Worm (Caenorhabditis elegans) whole organism, late embryonic: ENCODE results near the gene F58B3.6.

Experiments used
- ama-1 ChIP-seq: fragments of 150-350 bp; optimal IDR thresholded peaks from 2 replicates; lab custom pipeline; 2014
- nhr-11 ChIP-seq: fragments of 150-350 bp; optimal IDR thresholded peaks from 2 replicates; lab custom pipeline; 2014; ENCODE audit warnings: missing biosample characterization, missing genetic modification characterization
- sox-2 ChIP-seq: fragments of 200-800 bp; sonication (Bioruptor generic); IDR thresholded peaks from 2 replicates; pipeline ENCODE4 v1.3.6; 2022; ENCODE audit warnings: missing genetic modification reagents, missing genetic modification characterization, missing compliant biosample characterization

ce11 chrIV:11676054-11676453, 39.6 kb downstream of the F58B3.6 start, which contains the start of gene inx-9:
- TF ChIP-seq ama-1 (lab: Kevin White, UChicago) (no peak), nhr-11 (tag; lab: Kevin White, UChicago) (no peak), sox-2 (GFP tag; lab: Robert Waterston, UW) (no peak)
